Worm (Caenorhabditis elegans) whole organism, late embryonic: Measurements from ENCODE around the gene tag-65.

ENCODE experiments used
- C08G9.2 ChIP-seq: sonication (generic microtip); optimal IDR thresholded peaks from 2 replicates; lab custom pipeline; 2016; ENCODE audit warnings: mild to moderate bottlenecking, missing genetic modification characterization, moderate library complexity, missing compliant biosample characterization
- C38D4.7 ChIP-seq: fragments of 200-800 bp; sonication (Bioruptor generic); optimal IDR thresholded peaks from 2 replicates; lab custom pipeline; 2018; ENCODE audit warnings: mild to moderate bottlenecking, missing genetic modification characterization, moderate library complexity, missing compliant biosample characterization
- F13H6.1 ChIP-seq: sonication (generic microtip); optimal IDR thresholded peaks from 2 replicates; lab custom pipeline; 2016; ENCODE audit warnings: missing genetic modification characterization, missing compliant biosample characterization
- T23F11.4 ChIP-seq: fragments of 200-800 bp; sonication (Bioruptor generic); optimal IDR thresholded peaks from 2 replicates; lab custom pipeline; 2018; ENCODE audit warnings: mild to moderate bottlenecking, missing genetic modification characterization, missing compliant biosample characterization
- ahr-1 ChIP-seq: sonication (generic microtip); optimal IDR thresholded peaks from 2 replicates; lab custom pipeline; 2016; ENCODE audit warnings: missing genetic modification characterization, missing compliant biosample characterization
- ama-1 ChIP-seq: fragments of 150-350 bp; optimal IDR thresholded peaks from 2 replicates; lab custom pipeline; 2014
- ceh-18 ChIP-seq: sonication (generic microtip); optimal IDR thresholded peaks from 2 replicates; lab custom pipeline; 2016; ENCODE audit warnings: missing genetic modification characterization, missing compliant biosample characterization
- ceh-19 ChIP-seq: fragments of 200-800 bp; sonication (Bioruptor generic); optimal IDR thresholded peaks from 2 replicates; lab custom pipeline; 2018; ENCODE audit warnings: mild to moderate bottlenecking, missing genetic modification characterization, missing compliant biosample characterization
- ceh-2 ChIP-seq: sonication (generic microtip); optimal IDR thresholded peaks from 2 replicates; lab custom pipeline; 2016; ENCODE audit warnings: missing genotype, missing genetic modification characterization, missing compliant biosample characterization
- ceh-22 ChIP-seq: sonication (generic microtip); optimal IDR thresholded peaks from 2 replicates; lab custom pipeline; 2017; ENCODE audit warnings: missing biosample characterization, missing genetic modification characterization
- ceh-30 ChIP-seq: fragments of 150-350 bp; optimal IDR thresholded peaks from 2 replicates; lab custom pipeline; 2014; ENCODE audit warnings: missing biosample characterization, missing genetic modification characterization
- ceh-31 ChIP-seq: sonication (generic microtip); optimal IDR thresholded peaks from 2 replicates; lab custom pipeline; 2016; ENCODE audit warnings: missing genetic modification characterization, missing compliant biosample characterization
- ceh-34 ChIP-seq: sonication (generic microtip); optimal IDR thresholded peaks from 2 replicates; lab custom pipeline; 2016; ENCODE audit warnings: mild to moderate bottlenecking, missing genetic modification characterization, missing compliant biosample characterization
- ceh-48 ChIP-seq: sonication (generic microtip); optimal IDR thresholded peaks from 2 replicates; lab custom pipeline; 2016; ENCODE audit warnings: missing genetic modification characterization, inconsistent platforms, missing compliant biosample characterization
- ceh-9 ChIP-seq: sonication (generic microtip); optimal IDR thresholded peaks from 2 replicates; lab custom pipeline; 2016; ENCODE audit warnings: mild to moderate bottlenecking, missing genetic modification characterization, inconsistent platforms, missing compliant biosample characterization
- dmd-4 ChIP-seq: sonication (generic microtip); optimal IDR thresholded peaks from 2 replicates; lab custom pipeline; 2016; ENCODE audit warnings: borderline replicate concordance, missing genetic modification characterization, missing compliant biosample characterization
- dve-1 ChIP-seq: sonication (generic microtip); optimal IDR thresholded peaks from 2 replicates; lab custom pipeline; 2017; ENCODE audit warnings: antibody characterized with exemption, mild to moderate bottlenecking, missing genetic modification characterization, missing compliant biosample characterization
- elt-2 ChIP-seq: sonication (generic microtip); optimal IDR thresholded peaks from 2 replicates; lab custom pipeline; 2016; ENCODE audit warnings: missing genetic modification reagents, missing genetic modification characterization, missing compliant biosample characterization
- fkh-6 ChIP-seq: sonication (generic microtip); optimal IDR thresholded peaks from 2 replicates; lab custom pipeline; 2016; ENCODE audit warnings: missing genetic modification characterization, missing compliant biosample characterization
- gmeb-2 ChIP-seq: sonication (generic microtip); optimal IDR thresholded peaks from 2 replicates; lab custom pipeline; 2016; ENCODE audit warnings: missing genetic modification characterization, inconsistent platforms, missing compliant biosample characterization
- hlh-15 ChIP-seq: sonication (generic microtip); optimal IDR thresholded peaks from 2 replicates; lab custom pipeline; 2016; ENCODE audit warnings: missing genetic modification characterization, missing compliant biosample characterization
- hlh-30 ChIP-seq: sonication (generic microtip); optimal IDR thresholded peaks from 2 replicates; lab custom pipeline; 2017; ENCODE audit warnings: antibody characterized with exemption, missing genetic modification characterization, missing compliant biosample characterization; ENCODE audit not compliant: insufficient read depth
- nhr-11 ChIP-seq: fragments of 150-350 bp; optimal IDR thresholded peaks from 2 replicates; lab custom pipeline; 2014; ENCODE audit warnings: missing biosample characterization, missing genetic modification characterization
- nhr-232 ChIP-seq: sonication (generic microtip); optimal IDR thresholded peaks from 2 replicates; lab custom pipeline; 2016; ENCODE audit warnings: missing genetic modification characterization, missing compliant biosample characterization
- npax-4 ChIP-seq: sonication (generic microtip); optimal IDR thresholded peaks from 2 replicates; lab custom pipeline; 2016; ENCODE audit warnings: missing genetic modification characterization, missing compliant biosample characterization
- odd-2 ChIP-seq: sonication (generic microtip); optimal IDR thresholded peaks from 2 replicates; lab custom pipeline; 2017; ENCODE audit warnings: antibody characterized with exemption, mild to moderate bottlenecking, missing genetic modification characterization, missing compliant biosample characterization
- pag-3 ChIP-seq: sonication (generic microtip); optimal IDR thresholded peaks from 2 replicates; lab custom pipeline; 2016; ENCODE audit warnings: missing compliant biosample characterization, missing genetic modification characterization, borderline replicate concordance
- pat-9 ChIP-seq: fragments of 200-800 bp; sonication (Bioruptor generic); optimal IDR thresholded peaks from 2 replicates; lab custom pipeline; 2018; ENCODE audit warnings: mild to moderate bottlenecking, missing genetic modification characterization, moderate library complexity, missing compliant biosample characterization
- pha-4 ChIP-seq: fragments of 150-350 bp; optimal IDR thresholded peaks from 2 replicates; lab custom pipeline; 2018; ENCODE audit warnings: missing biosample characterization, missing genetic modification reagents, missing genetic modification characterization
- pqm-1 ChIP-seq: sonication (generic microtip); optimal IDR thresholded peaks from 2 replicates; lab custom pipeline; 2016; ENCODE audit warnings: missing genetic modification characterization, missing compliant biosample characterization
- pros-1 ChIP-seq: fragments of 150-350 bp; optimal IDR thresholded peaks from 2 replicates; lab custom pipeline; 2014; ENCODE audit warnings: missing biosample characterization, missing genetic modification reagents, missing genetic modification characterization
- sdc-2 ChIP-seq: sonication (generic microtip); optimal IDR thresholded peaks from 2 replicates; lab custom pipeline; 2016; ENCODE audit warnings: missing genotype, missing genetic modification characterization, missing compliant biosample characterization
- syd-9 ChIP-seq: sonication (generic microtip); optimal IDR thresholded peaks from 2 replicates; lab custom pipeline; 2016; ENCODE audit warnings: mild to moderate bottlenecking, missing genetic modification characterization, moderate library complexity, missing compliant biosample characterization
- ttx-3 ChIP-seq: sonication (generic microtip); optimal IDR thresholded peaks from 2 replicates; lab custom pipeline; 2016; ENCODE audit warnings: missing genetic modification reagents, missing genetic modification characterization, missing compliant biosample characterization
- unc-3 ChIP-seq, 2 experiments: fragments of 200-800 bp in 1 of 2; sonication (Bioruptor generic) in 1 of 2; sonication (generic microtip) in 1 of 2; conservative IDR thresholded peaks in 1 of 2; optimal IDR thresholded peaks in 1 of 2; 2 replicates each; pipeline versions ENCODE4 v1.3.6 to Lab custom; 2016 to 2022; ENCODE audit warnings: missing compliant biosample characterization in 2 of 2, missing genetic modification characterization in 2 of 2, missing genetic modification reagents in 1 of 2
- unc-42 ChIP-seq: sonication (generic microtip); optimal IDR thresholded peaks from 2 replicates; lab custom pipeline; 2016; ENCODE audit warnings: missing genotype, missing genetic modification characterization, missing compliant biosample characterization
- ztf-16 ChIP-seq: sonication (generic microtip); optimal IDR thresholded peaks from 2 replicates; lab custom pipeline; 2017; ENCODE audit warnings: missing genetic modification characterization, missing compliant biosample characterization

Gene tag-65

DNA sequence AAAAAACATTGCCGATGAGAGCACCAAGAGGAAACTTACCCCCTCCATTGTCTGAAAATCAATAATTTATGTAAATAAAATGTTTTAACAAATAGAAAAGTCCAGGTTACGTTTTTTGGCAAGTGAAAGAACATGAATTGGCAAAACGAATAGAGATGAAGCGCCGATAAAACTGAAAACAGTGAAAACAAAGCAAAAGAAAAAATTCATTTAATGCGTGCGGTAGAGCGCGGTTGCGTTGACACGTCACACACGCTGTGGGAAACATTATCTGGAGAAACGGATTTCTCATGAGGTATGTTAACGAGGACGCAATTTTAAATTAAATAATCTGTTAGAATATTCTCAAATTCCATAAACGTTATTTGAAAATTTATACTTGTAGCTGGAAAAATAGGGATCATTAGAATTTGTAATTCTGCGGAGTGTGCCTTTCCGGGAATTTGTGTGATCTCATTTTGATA lies 36.9 kb upstream of the tag-65 start, which contains the start of gene zipt-9 (continued):
- TF ChIP-seq ahr-1 (tag; lab: Kevin White, UChicago): peak; percentile 79
- TF ChIP-seq npax-4 (tag; lab: Kevin White, UChicago): no peak
- no peak for TF ChIP-seq ceh-22 (tag; lab: Kevin White, UChicago)
- TF ChIP-seq F13H6.1 (tag; lab: Kevin White, UChicago): peak; percentile 87
- no peak for TF ChIP-seq ceh-48 (tag; lab: Kevin White, UChicago)
- peak; percentile 99 for TF ChIP-seq ceh-31 (tag; lab: Kevin White, UChicago)
- peak; percentile 61 for TF ChIP-seq pag-3 (tag; lab: Kevin White, UChicago)
- TF ChIP-seq sdc-2 (tag; lab: Kevin White, UChicago): peak; percentile 51
- TF ChIP-seq pha-4: no peak
- TF ChIP-seq odd-2 (tag; lab: Kevin White, UChicago): no peak
- no peak for TF ChIP-seq ceh-9 (tag; lab: Kevin White, UChicago)
- peak; percentile 39 for TF ChIP-seq syd-9 (tag; lab: Kevin White, UChicago)
- no peak for TF ChIP-seq ama-1 (lab: Kevin White, UChicago)
- peak; percentile 70 for TF ChIP-seq unc-3 (GFP tag; conservative IDR thresholded peaks at IDR 0.05; lab: Robert Waterston, UW)
- peak; percentile 73 for TF ChIP-seq unc-3 (tag; optimal IDR thresholded peaks at IDR 0.05; lab: Kevin White, UChicago)
- no peak for TF ChIP-seq nhr-232 (tag; lab: Kevin White, UChicago)
- TF ChIP-seq hlh-30 (tag; lab: Kevin White, UChicago): no peak

ce11 chrV:13711060-13711459 lies 32.7 kb upstream of the tag-65 start, which contains the start of gene srx-96:
srx-96 (plus strand) TSS chrV:13711360.
- TF ChIP-seq elt-2 (tag; lab: Kevin White, UChicago) (no peak), T23F11.4 (GFP tag; lab: Kevin White, UChicago) (no peak)

ce11 chrV:13707295-13707694 lies 28.9 kb upstream of the tag-65 start, which contains the start of gene hlh-34:
hlh-34 (minus strand) TSS chrV:13707395.
- TF ChIP-seq unc-42 (tag; lab: Kevin White, UChicago) (peak; percentile 3), gmeb-2 (tag; lab: Kevin White, UChicago) (no peak), pag-3 (tag; lab: Kevin White, UChicago) (no peak)

- TF ChIP-seq dmd-4 (tag; lab: Kevin White, UChicago): no peak
- peak; percentile 31 for TF ChIP-seq pros-1 (tag; lab: Kevin White, UChicago)
- no peak for TF ChIP-seq odd-2 (tag; lab: Kevin White, UChicago)
- TF ChIP-seq C38D4.7: no peak
- no peak for TF ChIP-seq C08G9.2 (tag; lab: Kevin White, UChicago)
- TF ChIP-seq fkh-6: peak; percentile 5
- TF ChIP-seq ceh-34: no peak
- TF ChIP-seq syd-9 (tag; lab: Kevin White, UChicago): no peak
- no peak for TF ChIP-seq pat-9
Observed at ce11 chrV:13703960-13704359, 25.6 kb upstream of the tag-65 start, which contains the start of gene T01D3.3. T01D3.3 (plus strand) TSS chrV:13704271.

- TF ChIP-seq dve-1 (tag; lab: Kevin White, UChicago): no peak
Observed at ce11 chrV:13694103-13694502, 15.7 kb upstream of the tag-65 start.

ce11 chrV:13690276-13690675 lies 11.9 kb upstream of the tag-65 start:
- TF ChIP-seq C08G9.2 (tag; lab: Kevin White, UChicago): no peak
- TF ChIP-seq hlh-15 (tag; lab: Kevin White, UChicago): no peak
- no peak for TF ChIP-seq ceh-30 (tag; lab: Kevin White, UChicago)
- no peak for TF ChIP-seq ceh-18 (tag; lab: Kevin White, UChicago)
- no peak for TF ChIP-seq ztf-16 (tag; lab: Kevin White, UChicago)
- no peak for TF ChIP-seq ceh-19 (GFP tag; lab: Kevin White, UChicago)
- TF ChIP-seq hlh-30 (tag; lab: Kevin White, UChicago): no peak
- TF ChIP-seq T23F11.4 (GFP tag; lab: Kevin White, UChicago): no peak
- TF ChIP-seq nhr-11 (tag; lab: Kevin White, UChicago): no peak
- no peak for TF ChIP-seq pqm-1
- TF ChIP-seq ceh-2 (tag; lab: Kevin White, UChicago): no peak
- no peak for TF ChIP-seq npax-4 (tag; lab: Kevin White, UChicago)
- no peak for TF ChIP-seq unc-3 (GFP tag; conservative IDR thresholded peaks at IDR 0.05; lab: Robert Waterston, UW)
- no peak for TF ChIP-seq unc-3 (tag; optimal IDR thresholded peaks at IDR 0.05; lab: Kevin White, UChicago)
- TF ChIP-seq pros-1 (tag; lab: Kevin White, UChicago): no peak
- no peak for TF ChIP-seq ttx-3
- no peak for TF ChIP-seq ceh-22 (tag; lab: Kevin White, UChicago)
